Worm (Caenorhabditis elegans) whole organism, early embryonic: ENCODE data around the gene srt-54.

Source experiments
- B0310.2 ChIP-seq: sonication (generic microtip); optimal IDR thresholded peaks from 2 replicates; lab custom pipeline; 2016; ENCODE audit warnings: mild to moderate bottlenecking, missing genetic modification characterization, missing compliant biosample characterization
- aly-1 ChIP-seq: sonication (generic microtip); optimal IDR thresholded peaks from 2 replicates; lab custom pipeline; 2016; ENCODE audit warnings: missing genetic modification characterization, missing compliant biosample characterization
- ama-1 ChIP-seq: fragments of 150-350 bp; optimal IDR thresholded peaks from 2 replicates; lab custom pipeline; 2014
- pes-1 ChIP-seq: fragments of 200-800 bp; sonication (Bioruptor generic); IDR thresholded peaks from 2 replicates; pipeline ENCODE4 v1.3.6; 2022; ENCODE audit warnings: missing genetic modification reagents, missing genetic modification characterization, missing compliant biosample characterization
- sea-1 ChIP-seq: fragments of 200-800 bp; sonication (Bioruptor generic); conservative IDR thresholded peaks from 2 replicates; pipeline ENCODE4 v1.3.6; 2022; ENCODE audit warnings: missing genetic modification characterization, missing compliant biosample characterization
- tbx-11 ChIP-seq: fragments of 200-800 bp; sonication (Bioruptor generic); IDR thresholded peaks from 2 replicates; pipeline ENCODE4 v1.3.6; 2022; ENCODE audit warnings: missing genetic modification characterization, missing compliant biosample characterization
- tbx-37 ChIP-seq: fragments of 200-800 bp; sonication (Bioruptor generic); conservative IDR thresholded peaks from 2 replicates; pipeline ENCODE4 v1.3.6; 2022; ENCODE audit warnings: missing genetic modification reagents, missing genetic modification characterization, missing compliant biosample characterization
- tra-4 ChIP-seq: sonication (generic microtip); optimal IDR thresholded peaks from 2 replicates; lab custom pipeline; 2017; ENCODE audit warnings: missing genetic modification characterization, missing compliant biosample characterization

DNA sequence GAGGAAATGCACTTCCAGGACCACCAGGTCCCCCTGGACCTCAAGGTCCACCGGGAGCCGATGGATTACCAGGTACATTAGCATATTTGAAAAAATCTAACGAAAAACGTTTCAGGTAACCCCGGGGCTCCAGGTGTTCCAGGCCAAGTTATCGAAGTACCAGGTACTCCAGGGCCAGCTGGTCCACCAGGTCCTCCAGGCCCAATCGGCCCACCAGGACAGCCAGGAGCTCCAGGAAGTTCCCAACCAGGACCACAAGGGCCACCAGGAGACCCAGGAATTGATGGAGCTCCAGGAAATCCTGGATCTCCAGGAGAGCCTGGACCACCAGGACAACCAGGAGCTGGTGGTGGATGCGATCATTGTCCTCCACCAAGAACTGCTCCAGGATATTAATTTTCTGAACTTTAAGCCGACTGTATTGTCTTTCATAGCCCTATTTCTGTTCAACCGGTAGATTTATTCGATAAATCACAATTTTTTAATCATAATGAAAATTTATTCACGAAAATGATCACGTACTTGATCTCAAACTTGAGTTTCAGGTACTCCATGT lies 11.6 kb upstream of the srt-54 start:
- TF ChIP-seq tbx-37 (no peak), sea-1 (no peak), ama-1 (no peak), B0310.2 (tag; lab: Kevin White, UChicago) (no peak), tra-4 (tag; lab: Kevin White, UChicago) (no peak), tbx-11 (GFP tag; lab: Robert Waterston, UW) (no peak), pes-1 (GFP tag; lab: Robert Waterston, UW) (no peak), aly-1 (tag; lab: Kevin White, UChicago) (no peak)
